Worm (Caenorhabditis elegans) whole organism, mixed stage, embryonic: ENCODE data around the gene F14D7.1.

Source experiments
- ceh-43 ChIP-seq: fragments of 200-800 bp; sonication (Bioruptor generic); optimal IDR thresholded peaks from 2 replicates; lab custom pipeline; 2018; ENCODE audit warnings: mild to moderate bottlenecking, missing genetic modification characterization, moderate library complexity, missing compliant biosample characterization
- ces-1 ChIP-seq: fragments of 150-350 bp; optimal IDR thresholded peaks from 2 replicates; lab custom pipeline; 2014; ENCODE audit warnings: missing biosample characterization, missing genetic modification reagents, missing genetic modification characterization
- lin-13 ChIP-seq: fragments of 150-350 bp; optimal IDR thresholded peaks from 2 replicates; lab custom pipeline; 2014; ENCODE audit warnings: missing biosample characterization, missing genetic modification characterization
- lsy-2 ChIP-seq: fragments of 150-350 bp; optimal IDR thresholded peaks from 2 replicates; lab custom pipeline; 2014; ENCODE audit warnings: missing biosample characterization, missing genetic modification characterization
- nhr-76 ChIP-seq: sonication (generic microtip); optimal IDR thresholded peaks from 2 replicates; lab custom pipeline; 2017; ENCODE audit warnings: missing biosample characterization, missing genetic modification characterization
- snpc-4 ChIP-seq: fragments of 150-350 bp; optimal IDR thresholded peaks from 2 replicates; lab custom pipeline; 2014; ENCODE audit warnings: missing biosample characterization, missing genetic modification characterization
- unc-39 ChIP-seq: fragments of 150-350 bp; optimal IDR thresholded peaks from 2 replicates; lab custom pipeline; 2014; ENCODE audit warnings: missing biosample characterization, missing genetic modification characterization
- unc-62 ChIP-seq: fragments of 150-350 bp; optimal IDR thresholded peaks from 2 replicates; lab custom pipeline; 2014; ENCODE audit warnings: missing biosample characterization, missing genetic modification reagents, missing genetic modification characterization

ce11 chrV:14293667-14294194 lies 4.5 kb upstream of the F14D7.1 start, which contains the start of gene F14D7.2:
- no peak for TF ChIP-seq unc-39 (tag; lab: Kevin White, UChicago)
- no peak for TF ChIP-seq unc-62 (GFP tag; lab: Kevin White, UChicago)
- TF ChIP-seq ces-1 = no peak
- no peak for TF ChIP-seq lin-13 (tag; lab: Kevin White, UChicago)
- TF ChIP-seq lsy-2 = no peak
- no peak for TF ChIP-seq snpc-4 (tag; lab: Kevin White, UChicago)
- TF ChIP-seq ceh-43 (GFP tag; lab: Kevin White, UChicago) = no peak
- TF ChIP-seq nhr-76 = no peak
